Fruit fly (Drosophila melanogaster) whole organism, wandering third instar larva: ENCODE measurements around the gene CG7514.
A peak's percentile ranks its signal among the peaks of the same experiment; 100 is the strongest.

Experiments used
- Abd-B ChIP-seq: fragments of >200 bp; optimal IDR thresholded peaks from 2 replicates; lab custom pipeline; 2017; ENCODE audit warnings: missing biosample characterization, missing genetic modification characterization
- CG32264 ChIP-seq: fragments of 200-800 bp; sonication (Bioruptor generic); optimal IDR thresholded peaks from 2 replicates; lab custom pipeline; 2016; ENCODE audit warnings: missing biosample characterization, missing genetic modification characterization
- CG9705 ChIP-seq: fragments of 200-800 bp; sonication (Bioruptor generic); optimal IDR thresholded peaks from 2 replicates; lab custom pipeline; 2018; ENCODE audit warnings: missing biosample characterization, mild to moderate bottlenecking, missing genetic modification characterization
- CrebA ChIP-seq: fragments of 200-800 bp; sonication (Bioruptor generic); optimal IDR thresholded peaks from 2 replicates; lab custom pipeline; 2016; ENCODE audit warnings: missing biosample characterization, mild to moderate bottlenecking, missing genetic modification characterization, borderline replicate concordance
- Dif ChIP-seq: fragments of 200-275, 200-300 bp; sonication (Bioruptor generic); optimal IDR thresholded peaks from 2 replicates; lab custom pipeline; 2018; ENCODE audit warnings: missing biosample characterization, missing genetic modification characterization; ENCODE audit not compliant: partially characterized antibody
- GATAd ChIP-seq: sonication (Bioruptor generic); optimal IDR thresholded peaks from 2 replicates; lab custom pipeline; 2016; ENCODE audit warnings: missing biosample characterization, missing genetic modification characterization
- HLH106 ChIP-seq: fragments of 200-800 bp; optimal IDR thresholded peaks from 3 replicates; lab custom pipeline; 2019; ENCODE audit warnings: missing biosample characterization, mild to moderate bottlenecking, missing genetic modification characterization, moderate library complexity
- Hr78 ChIP-seq: fragments of >200 bp; optimal IDR thresholded peaks from 2 replicates; lab custom pipeline; 2017; ENCODE audit warnings: missing biosample characterization, missing genetic modification characterization
- Hr83 ChIP-seq: fragments of 200-300 bp; sonication (Bioruptor generic); optimal IDR thresholded peaks from 2 replicates; lab custom pipeline; 2016; ENCODE audit warnings: missing biosample characterization, mild to moderate bottlenecking, missing genetic modification characterization, moderate library complexity; ENCODE audit not compliant: poor library complexity, severe bottlenecking
- Jra ChIP-seq: sonication (Bioruptor generic); optimal IDR thresholded peaks from 2 replicates; lab custom pipeline; 2016; ENCODE audit warnings: missing biosample characterization, missing genetic modification characterization
- Myc ChIP-seq: fragments of >200 bp; optimal IDR thresholded peaks from 2 replicates; lab custom pipeline; 2017
- N ChIP-seq: fragments of >200 bp; optimal IDR thresholded peaks from 2 replicates; lab custom pipeline; 2018; ENCODE audit warnings: missing biosample characterization, missing external identifiers, missing genetic modification characterization
- OdsH ChIP-seq: fragments of 200-800 bp; sonication (Bioruptor generic); optimal IDR thresholded peaks from 2 replicates; lab custom pipeline; 2016; ENCODE audit warnings: missing biosample characterization, mild to moderate bottlenecking, missing genetic modification characterization
- Rel ChIP-seq, 2 experiments: fragments of 200-800 bp; sonication (Bioruptor generic) in 1 of 2; optimal IDR thresholded peaks; 2 replicates in 1 of 2; 3 replicates in 1 of 2; lab custom pipeline; 2016 to 2019; ENCODE audit warnings: mild to moderate bottlenecking in 2 of 2, missing biosample characterization in 2 of 2, missing genetic modification characterization in 2 of 2, moderate library complexity in 1 of 2
- Sp1 ChIP-seq: fragments of 200-800 bp; sonication (Bioruptor generic); optimal IDR thresholded peaks from 3 replicates; lab custom pipeline; 2019; ENCODE audit warnings: missing biosample characterization, mild to moderate bottlenecking, missing genetic modification characterization, moderate library complexity
- Vsx2 ChIP-seq: fragments of 200-300, 225-300 bp; sonication (Bioruptor generic); optimal IDR thresholded peaks from 2 replicates; lab custom pipeline; 2018; ENCODE audit warnings: missing biosample characterization, missing genetic modification characterization; ENCODE audit not compliant: partially characterized antibody
- brk ChIP-seq: fragments of 200-800 bp; sonication (Bioruptor generic); optimal IDR thresholded peaks from 2 replicates; lab custom pipeline; 2016; ENCODE audit warnings: missing biosample characterization, mild to moderate bottlenecking, missing genetic modification characterization
- dl ChIP-seq, 2 experiments: fragments of 175-275, 200-275 bp in 1 of 2; fragments of 200-275 bp in 1 of 2; sonication (Bioruptor generic); optimal IDR thresholded peaks; lab custom pipeline; 2018; ENCODE audit warnings: mild to moderate bottlenecking in 2 of 2, missing biosample characterization in 2 of 2, missing genetic modification characterization in 2 of 2, moderate library complexity in 2 of 2; ENCODE audit not compliant: partially characterized antibody in 2 of 2, insufficient read depth in 1 of 2
- dmrt93B ChIP-seq: fragments of 200-800 bp; sonication (Bioruptor generic); optimal IDR thresholded peaks from 2 replicates; lab custom pipeline; 2018; ENCODE audit warnings: missing biosample characterization, mild to moderate bottlenecking, missing genetic modification characterization
- dsf ChIP-seq: sonication (Bioruptor generic); optimal IDR thresholded peaks from 2 replicates; lab custom pipeline; 2016; ENCODE audit warnings: missing biosample characterization, missing genetic modification characterization, borderline replicate concordance
- ey ChIP-seq: fragments of 200-800 bp; sonication (Bioruptor generic); optimal IDR thresholded peaks from 2 replicates; lab custom pipeline; 2016; ENCODE audit warnings: missing biosample characterization, missing genetic modification characterization
- fru ChIP-seq: fragments of 200-800 bp; sonication (Bioruptor generic); optimal IDR thresholded peaks from 3 replicates; lab custom pipeline; 2016; ENCODE audit warnings: missing biosample characterization, mild to moderate bottlenecking, missing genetic modification characterization
- jim ChIP-seq: fragments of 175-275, 200-325 bp; sonication (Bioruptor generic); optimal IDR thresholded peaks from 2 replicates; lab custom pipeline; 2016; ENCODE audit warnings: missing biosample characterization, mild to moderate bottlenecking, missing genetic modification characterization
- lola ChIP-seq: fragments of >200 bp; optimal IDR thresholded peaks from 2 replicates; lab custom pipeline; 2017; ENCODE audit warnings: missing biosample characterization, missing genetic modification characterization
- psq ChIP-seq: fragments of 200-800 bp; sonication (Bioruptor generic); optimal IDR thresholded peaks from 3 replicates; lab custom pipeline; 2017; ENCODE audit warnings: missing biosample characterization, mild to moderate bottlenecking, missing genetic modification characterization, moderate library complexity
- sage ChIP-seq: fragments of 200-800 bp; sonication (Bioruptor generic); optimal IDR thresholded peaks from 2 replicates; lab custom pipeline; 2016; ENCODE audit warnings: missing biosample characterization, mild to moderate bottlenecking, missing genetic modification characterization
- sv ChIP-seq: fragments of 200-800 bp; sonication (Bioruptor generic); optimal IDR thresholded peaks from 3 replicates; lab custom pipeline; 2016; ENCODE audit warnings: missing biosample characterization, missing genetic modification characterization
- tai ChIP-seq: sonication (Bioruptor generic); optimal IDR thresholded peaks from 2 replicates; lab custom pipeline; 2016; ENCODE audit warnings: missing biosample characterization, missing genetic modification characterization
- woc ChIP-seq: sonication (Bioruptor generic); optimal IDR thresholded peaks from 2 replicates; lab custom pipeline; 2016; ENCODE audit warnings: missing biosample characterization, mild to moderate bottlenecking, missing genetic modification characterization

CG7514 gene

DNA sequence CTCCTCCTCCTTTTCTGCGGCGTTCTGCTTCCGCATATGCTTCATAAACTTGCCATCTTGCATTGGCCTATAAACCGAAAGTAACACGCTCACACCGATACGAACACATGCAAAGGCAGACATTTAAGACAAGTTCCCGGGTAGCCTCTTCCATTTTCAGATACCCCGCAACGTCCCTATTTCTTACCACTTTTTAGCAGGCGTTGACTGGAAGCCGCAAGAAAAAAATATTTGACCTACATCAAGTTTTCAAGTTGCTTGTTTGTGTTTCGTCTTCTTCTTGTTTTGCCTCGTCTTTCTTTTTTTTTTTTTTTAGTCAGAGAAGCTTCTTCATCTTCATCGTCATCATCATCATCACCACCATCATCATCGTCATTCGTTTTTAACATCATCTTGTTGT lies 31.2 kb upstream of the CG7514 start:
- no peak for TF ChIP-seq Hr83 (GFP tag; lab: Kevin White, UChicago)
- TF ChIP-seq fru (GFP tag; lab: Kevin White, UChicago): peak; percentile 50
- TF ChIP-seq psq (GFP tag; lab: Kevin White, UChicago): peak; percentile 49

DNA sequence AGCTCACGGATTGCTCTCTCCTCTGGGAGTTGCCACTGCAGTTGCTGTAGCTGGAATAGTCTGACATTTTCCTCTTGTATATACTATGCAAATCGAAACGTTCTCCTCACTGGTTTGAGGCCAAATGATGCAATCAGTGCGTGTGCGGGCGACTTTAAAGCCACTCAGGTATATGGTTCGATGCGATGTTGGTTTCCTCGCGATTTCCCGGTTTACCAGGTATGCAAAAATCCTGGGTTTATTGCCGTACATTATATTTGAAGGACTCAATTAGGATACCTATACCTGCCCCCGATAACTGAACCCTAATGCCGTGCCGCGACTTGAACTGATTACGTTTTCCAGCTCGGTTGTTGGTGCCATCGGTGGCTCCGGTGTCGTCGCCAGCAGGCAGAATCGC lies 21.2 kb upstream of the CG7514 start, which contains the start of gene CG13712:
TSS of gene CG13712 (minus strand) at position 101 of the 400 bp plus-strand sequence.
- TF ChIP-seq CrebA (GFP tag; lab: Kevin White, UChicago): no peak
- no peak for TF ChIP-seq Rel (GFP tag; optimal IDR thresholded peaks at IDR 0.05; lab: Kevin White, UChicago)
- TF ChIP-seq Rel (tag; optimal IDR thresholded peaks at IDR 0.05; lab: Kevin White, UChicago): no peak
- TF ChIP-seq N (GFP tag; lab: Kevin White, UChicago): no peak
- TF ChIP-seq CG32264: no peak
- no peak for TF ChIP-seq Hr83 (GFP tag; lab: Kevin White, UChicago)
- no peak for TF ChIP-seq sv (GFP tag; lab: Kevin White, UChicago)

DNA sequence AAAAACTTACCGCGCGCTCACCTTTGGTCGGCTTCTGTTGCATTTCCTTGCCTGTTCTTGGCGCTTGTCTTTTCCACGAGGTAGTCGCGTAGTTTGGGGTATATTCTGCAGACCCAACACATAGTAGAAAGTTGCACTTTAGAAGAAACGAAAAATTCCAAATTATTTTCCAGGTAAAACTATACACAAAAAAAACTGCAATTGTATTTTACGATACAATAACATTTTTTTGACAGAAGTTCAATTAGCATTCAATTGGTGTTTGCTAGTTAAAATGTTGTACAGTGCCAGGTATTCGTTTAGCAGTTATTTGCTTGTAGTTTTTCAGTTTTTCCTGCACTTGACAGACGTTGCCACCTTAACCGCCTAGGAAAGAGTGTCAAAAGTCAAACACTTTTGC lies 20.0 kb upstream of the CG7514 start:
- TF ChIP-seq N (GFP tag; lab: Kevin White, UChicago) (no peak), fru (GFP tag; lab: Kevin White, UChicago) (no peak), dmrt93B (GFP tag; lab: Kevin White, UChicago) (no peak), brk (GFP tag; lab: Kevin White, UChicago) (no peak), CrebA (GFP tag; lab: Kevin White, UChicago) (no peak), sv (GFP tag; lab: Kevin White, UChicago) (no peak), woc (GFP tag; lab: Kevin White, UChicago) (no peak), jim (GFP tag; lab: Kevin White, UChicago) (no peak), psq (GFP tag; lab: Kevin White, UChicago) (no peak), Dif (GFP tag; lab: Kevin White, UChicago) (no peak), Vsx2 (GFP tag; lab: Kevin White, UChicago) (no peak), Abd-B (no peak), lola (no peak), CG9705 (GFP tag; lab: Kevin White, UChicago) (no peak)

DNA sequence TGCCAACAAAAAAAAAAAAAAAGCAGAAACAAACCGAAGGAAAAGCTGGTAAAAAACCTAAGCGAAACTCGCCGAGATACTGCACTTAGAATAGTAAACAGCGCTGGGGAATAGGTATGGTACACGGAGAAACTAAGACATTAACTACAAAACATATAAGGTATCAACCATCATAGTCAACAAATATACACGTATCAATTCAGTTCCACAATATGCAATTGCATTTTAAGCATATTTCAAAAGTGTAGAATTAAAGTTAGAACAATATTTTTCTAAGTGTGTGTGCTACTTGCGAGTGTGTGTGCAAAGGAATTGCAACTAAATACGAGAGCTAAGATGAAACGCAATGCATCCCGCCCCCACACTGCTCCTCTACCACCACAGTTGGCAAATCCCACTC lies 19.3 kb upstream of the CG7514 start:
- TF ChIP-seq lola: no peak
- TF ChIP-seq tai (GFP tag; lab: Kevin White, UChicago): no peak
- TF ChIP-seq Jra (GFP tag; lab: Kevin White, UChicago): no peak
- TF ChIP-seq CG9705 (GFP tag; lab: Kevin White, UChicago): no peak
- TF ChIP-seq Vsx2 (GFP tag; lab: Kevin White, UChicago): no peak
- TF ChIP-seq ey (GFP tag; lab: Kevin White, UChicago): no peak
- TF ChIP-seq Hr78: no peak
- no peak for TF ChIP-seq psq (GFP tag; lab: Kevin White, UChicago)
- no peak for TF ChIP-seq jim (GFP tag; lab: Kevin White, UChicago)
- no peak for TF ChIP-seq brk (GFP tag; lab: Kevin White, UChicago)
- no peak for TF ChIP-seq N (GFP tag; lab: Kevin White, UChicago)
- TF ChIP-seq woc (GFP tag; lab: Kevin White, UChicago): no peak
- no peak for TF ChIP-seq Myc
- TF ChIP-seq fru (GFP tag; lab: Kevin White, UChicago): no peak
- no peak for TF ChIP-seq CG32264
- no peak for TF ChIP-seq CrebA (GFP tag; lab: Kevin White, UChicago)
- no peak for TF ChIP-seq Hr83 (GFP tag; lab: Kevin White, UChicago)
- TF ChIP-seq GATAd (GFP tag; lab: Kevin White, UChicago): no peak
- TF ChIP-seq dsf (GFP tag; lab: Kevin White, UChicago): no peak
- no peak for TF ChIP-seq sv (GFP tag; lab: Kevin White, UChicago)
- TF ChIP-seq, all 38 proteins: peak for 0

DNA sequence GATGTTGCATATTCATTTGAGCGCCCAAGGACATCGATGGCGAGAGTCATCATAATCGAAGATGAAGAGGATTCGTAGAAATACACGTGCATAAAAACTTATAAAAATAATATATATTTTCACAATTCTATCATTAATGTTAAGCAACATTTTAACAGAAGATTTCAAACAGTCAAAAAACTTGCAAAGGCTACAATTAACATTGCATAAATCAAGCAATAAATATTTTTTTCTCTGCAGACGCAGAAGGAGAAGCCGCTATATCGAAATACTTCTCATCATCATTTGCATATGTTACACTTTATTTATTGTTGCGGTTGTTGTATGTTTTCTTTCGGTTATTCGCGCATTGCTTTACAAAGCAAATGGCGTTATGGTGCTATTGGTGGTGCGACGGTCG lies 13.4 kb upstream of the CG7514 start:
- TF ChIP-seq GATAd (GFP tag; lab: Kevin White, UChicago) (no peak), CG9705 (GFP tag; lab: Kevin White, UChicago) (no peak), tai (GFP tag; lab: Kevin White, UChicago) (no peak), ey (GFP tag; lab: Kevin White, UChicago) (no peak), jim (GFP tag; lab: Kevin White, UChicago) (no peak), OdsH (no peak), Sp1 (no peak), dmrt93B (GFP tag; lab: Kevin White, UChicago) (no peak), dsf (GFP tag; lab: Kevin White, UChicago) (no peak), CrebA (GFP tag; lab: Kevin White, UChicago) (no peak), Myc (no peak), brk (GFP tag; lab: Kevin White, UChicago) (no peak), sage (GFP tag; lab: Kevin White, UChicago) (no peak), HLH106 (tag; lab: Kevin White, UChicago) (no peak), psq (GFP tag; lab: Kevin White, UChicago) (no peak), dl (GFP tag; optimal IDR thresholded peaks at IDR 0.05; lab: Kevin White, UChicago; ENCODE audit: insufficient read depth in 1 of 2, partially characterized antibody in 2 of 2) (no peak)
